Worm (Caenorhabditis elegans): Measurements from ENCODE around the gene grd-5.

Gene grd-5

ce11 chrV:8663023-8663422, 44.2 kb downstream of the grd-5 start (continued):
- TF ChIP-seq nhr-19 (GFP tag; conservative IDR thresholded peaks at IDR 0.05) (no peak), unc-86 (tag; optimal IDR thresholded peaks at IDR 0.05) (peak; percentile 81), fos-1 (tag; optimal IDR thresholded peaks at IDR 0.05) (no peak), fkh-8 (tag; optimal IDR thresholded peaks at IDR 0.05) (peak; percentile 70), dsc-1 (tag; optimal IDR thresholded peaks at IDR 0.05) (peak; percentile 45), nhr-47 (tag; optimal IDR thresholded peaks at IDR 0.05) (peak; percentile 40), ceh-88 (GFP tag; IDR thresholded peaks at IDR 0.05) (no peak), aha-1 (tag; optimal IDR thresholded peaks at IDR 0.05) (no peak), snu-23 (GFP tag; optimal IDR thresholded peaks at IDR 0.05) (peak; percentile 7)

ce11 chrV:8665765-8666164, 46.9 kb downstream of the grd-5 start, which contains the start of gene ZC190.4:
Gene ZC190.4, plus strand, starts transcription at chrV:8666065.
- TF ChIP-seq aly-2 (tag; optimal IDR thresholded peaks at IDR 0.05) (no peak), efl-1 (optimal IDR thresholded peaks at IDR 0.05) (no peak), efl-1 (GFP tag; optimal IDR thresholded peaks at IDR 0.05 in 1 of 2) (peak in 1 of 2 experiments; percentile 58)

ce11 chrV:8667230-8668021, 48.6 kb downstream of the grd-5 start:
- no peak for TF ChIP-seq sox-4 (tag; optimal IDR thresholded peaks at IDR 0.05)
- TF ChIP-seq egl-13 (tag; optimal IDR thresholded peaks at IDR 0.05), result no peak
- TF ChIP-seq mef-2 (tag; optimal IDR thresholded peaks at IDR 0.05), result no peak
- TF ChIP-seq sptf-1 (tag; optimal IDR thresholded peaks at IDR 0.05), result no peak
- no peak for TF ChIP-seq tlp-1 (tag; optimal IDR thresholded peaks at IDR 0.05)
- no peak for TF ChIP-seq fos-1 (tag; optimal IDR thresholded peaks at IDR 0.05)
- TF ChIP-seq efl-3 (GFP tag; optimal IDR thresholded peaks at IDR 0.05), result no peak
- peak; percentile 65 for TF ChIP-seq nhr-71 (tag; optimal IDR thresholded peaks at IDR 0.05)
- TF ChIP-seq egl-27 (tag; optimal IDR thresholded peaks at IDR 0.05), result no peak
- peak; percentile 23 for TF ChIP-seq ztf-4 (tag; optimal IDR thresholded peaks at IDR 0.05)
- peak; percentile 21 for TF ChIP-seq nhr-47 (tag; optimal IDR thresholded peaks at IDR 0.05)
- TF ChIP-seq blmp-1 (tag; optimal IDR thresholded peaks at IDR 0.05), result no peak
- TF ChIP-seq nhr-84 (tag; optimal IDR thresholded peaks at IDR 0.05), result no peak
- peak; percentile 12 for TF ChIP-seq snu-23 (GFP tag; optimal IDR thresholded peaks at IDR 0.05)
- peak; percentile 38 for TF ChIP-seq nhr-20 (tag; optimal IDR thresholded peaks at IDR 0.05)
- TF ChIP-seq unc-30 (tag; optimal IDR thresholded peaks at IDR 0.05), result no peak
- peak; percentile 55 for TF ChIP-seq lin-14 (GFP tag; optimal IDR thresholded peaks at IDR 0.05)
- TF ChIP-seq rnt-1 (tag; optimal IDR thresholded peaks at IDR 0.05), result peak; percentile 73
- no peak for TF ChIP-seq mdl-1 (tag; optimal IDR thresholded peaks at IDR 0.05)
- no peak for TF ChIP-seq ama-1 (optimal IDR thresholded peaks at IDR 0.05)
- TF ChIP-seq snpc-4 (tag; optimal IDR thresholded peaks at IDR 0.05), result no peak
- TF ChIP-seq ceh-88 (GFP tag; IDR thresholded peaks at IDR 0.05), result no peak
- peak; percentile 33 for TF ChIP-seq lin-39 (tag; optimal IDR thresholded peaks at IDR 0.05)
- TF ChIP-seq ets-5 (GFP tag; IDR thresholded peaks at IDR 0.05), result no peak
- TF ChIP-seq nhr-19 (GFP tag; conservative IDR thresholded peaks at IDR 0.05), result peak; percentile 20
- TF ChIP-seq C16A3.4 (tag; optimal IDR thresholded peaks at IDR 0.05), result no peak
- TF ChIP-seq skn-1 (tag; optimal IDR thresholded peaks at IDR 0.05), result no peak
- no peak for TF ChIP-seq vab-15 (tag; optimal IDR thresholded peaks at IDR 0.05)
- no peak for TF ChIP-seq elt-3 (tag; optimal IDR thresholded peaks at IDR 0.05)
- TF ChIP-seq C34B4.2 (tag; optimal IDR thresholded peaks at IDR 0.05), result no peak
- TF ChIP-seq grh-1 (GFP tag; IDR thresholded peaks at IDR 0.05), result no peak
- TF ChIP-seq ceh-63 (GFP tag; optimal IDR thresholded peaks at IDR 0.05), result no peak
- TF ChIP-seq ceh-8 (GFP tag; optimal IDR thresholded peaks at IDR 0.05), result no peak
- TF ChIP-seq hlh-17 (GFP tag; optimal IDR thresholded peaks at IDR 0.05; ENCODE audit: borderline replicate concordance), result no peak
- TF ChIP-seq isw-1 (GFP tag; IDR thresholded peaks at IDR 0.05), result no peak
- TF ChIP-seq ztf-11 (tag; optimal IDR thresholded peaks at IDR 0.05), result no peak
- no peak for TF ChIP-seq hpl-2 (GFP tag; optimal IDR thresholded peaks at IDR 0.05)
- TF ChIP-seq Y116A8C.19 (tag; optimal IDR thresholded peaks at IDR 0.05; ENCODE audit: borderline replicate concordance), result no peak
